Fruit fly (Drosophila melanogaster): Measurements from ENCODE around the gene Slbp.
A peak's percentile ranks its signal among the peaks of the same experiment; 100 is the strongest.

Gene Slbp

DNA sequence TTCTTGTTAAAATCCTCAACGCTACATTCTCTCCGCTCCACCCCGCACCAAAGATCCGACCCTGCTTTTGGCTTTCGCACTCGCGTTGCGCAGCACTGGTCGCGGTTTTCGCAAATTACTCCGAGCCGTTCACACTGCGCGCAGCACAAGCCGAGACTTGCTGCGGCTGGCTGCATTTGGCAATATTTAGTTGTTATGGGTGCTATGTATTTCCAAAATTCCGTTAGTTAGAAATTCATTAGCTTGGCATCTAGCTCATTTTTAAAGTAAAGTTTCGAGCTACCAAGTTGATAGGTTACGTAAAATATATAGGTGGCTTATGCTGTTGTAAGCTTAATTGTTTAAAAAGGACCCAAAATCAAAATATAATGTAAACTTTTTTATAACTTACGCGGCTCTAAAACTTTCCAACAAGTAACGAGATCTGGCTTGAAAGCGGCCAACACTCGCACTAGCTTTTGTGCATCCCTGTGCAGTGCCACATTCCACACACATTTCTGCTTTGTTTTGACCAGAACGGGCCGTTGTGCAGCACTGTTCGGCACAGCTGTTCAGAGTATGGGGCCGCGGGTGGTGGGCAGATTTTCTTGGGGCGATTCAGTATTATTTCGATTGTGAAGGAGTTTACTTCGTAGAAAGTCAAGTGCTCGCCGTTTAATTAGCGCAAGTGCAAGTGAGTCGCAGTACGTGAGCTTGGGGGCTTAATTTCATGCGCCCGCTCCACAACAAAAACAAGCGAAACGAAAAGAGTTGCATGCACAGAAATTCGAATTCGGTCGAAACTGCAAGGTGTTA is 30.1 kb downstream of the Slbp start, which contains the start of the genes yem and Ctl2 (continued):
- peak; percentile 87 for TF ChIP-seq CG13624 (GFP tag; optimal IDR thresholded peaks at IDR 0.05)
- TF ChIP-seq Six4 (GFP tag; optimal IDR thresholded peaks at IDR 0.05), result peak; percentile 42
- peak; percentile 71 for TF ChIP-seq CG13424 (tag; optimal IDR thresholded peaks at IDR 0.05)
- peak; percentile 95 for TF ChIP-seq sens (GFP tag)
- no peak for TF ChIP-seq Optix (GFP tag; IDR thresholded peaks at IDR 0.05)
- TF ChIP-seq Hmx (GFP tag; optimal IDR thresholded peaks at IDR 0.05), result no peak
- TF ChIP-seq pros (GFP tag; optimal IDR thresholded peaks at IDR 0.05), result no peak
- peak; percentile 37 for TF ChIP-seq CG1529 (GFP tag; optimal IDR thresholded peaks at IDR 0.05)
- peak; percentile 77 for TF ChIP-seq CG1792 (GFP tag; optimal IDR thresholded peaks at IDR 0.05)
- no peak for TF ChIP-seq CG17912 (GFP tag; optimal IDR thresholded peaks at IDR 0.05)
- TF ChIP-seq Ets65A (GFP tag), result peak; percentile 99
- no peak for TF ChIP-seq Asciz (GFP tag; optimal IDR thresholded peaks at IDR 0.05)
- TF ChIP-seq sc (optimal IDR thresholded peaks at IDR 0.05), result no peak
- TF ChIP-seq sc (GFP tag; optimal IDR thresholded peaks at IDR 0.05), result peak; percentile 12
- TF ChIP-seq CG2678 (tag; optimal IDR thresholded peaks at IDR 0.05), result peak; percentile 59
- no peak for TF ChIP-seq Fer2 (tag; optimal IDR thresholded peaks at IDR 0.05)
- peak; percentile 23 for TF ChIP-seq Blimp-1 (GFP tag; optimal IDR thresholded peaks at IDR 0.05)
- TF ChIP-seq ken (GFP tag; IDR thresholded peaks at IDR 0.05), result peak; percentile 73
- peak; percentile 36; the same call in 1 of the 2 replicates for TF ChIP-seq CG16779 (GFP tag; IDR thresholded peaks at IDR 0.05)
- peak; percentile 11 for TF ChIP-seq CG17359 (tag; optimal IDR thresholded peaks at IDR 0.05)
- peak; percentile 56 for TF ChIP-seq CG30431 (GFP tag; optimal IDR thresholded peaks at IDR 0.05)
- peak; percentile 11 for TF ChIP-seq Dp (GFP tag; optimal IDR thresholded peaks at IDR 0.05)
- TF ChIP-seq Max (GFP tag; optimal IDR thresholded peaks at IDR 0.05), result peak; percentile 81
- TF ChIP-seq CG31365 (tag; optimal IDR thresholded peaks at IDR 0.05), result peak; percentile 13
- no peak for TF ChIP-seq CG14860 (GFP tag; IDR thresholded peaks at IDR 0.05; ENCODE audit: partially characterized antibody)
- peak; percentile 61 for TF ChIP-seq ewg (GFP tag; optimal IDR thresholded peaks at IDR 0.05)
- TF ChIP-seq CG15514 (GFP tag; optimal IDR thresholded peaks at IDR 0.05), result peak; percentile 38
- TF ChIP-seq CG12155 (GFP tag; optimal IDR thresholded peaks at IDR 0.05), result peak; percentile 83
- no peak for TF ChIP-seq hbn (GFP tag; IDR thresholded peaks at IDR 0.05; ENCODE audit: partially characterized antibody)
- peak; percentile 76 for TF ChIP-seq Hmr (GFP tag; optimal IDR thresholded peaks at IDR 0.05)
- TF ChIP-seq CG16815 (GFP tag; optimal IDR thresholded peaks at IDR 0.05), result peak; percentile 82
- TF ChIP-seq E2f1 (GFP tag; IDR thresholded peaks at IDR 0.05), result peak; percentile 39
- TF ChIP-seq vvl (GFP tag; IDR thresholded peaks at IDR 0.05), result peak; percentile 58; the same call in 1 of the 2 replicates
- TF ChIP-seq CoRest (tag; optimal IDR thresholded peaks at IDR 0.05), result peak; percentile 83
- TF ChIP-seq CG13287 (GFP tag; IDR thresholded peaks at IDR 0.05; ENCODE audit: partially characterized antibody), result peak; percentile 14; the same call in 1 of the 2 replicates
- TF ChIP-seq Dll (GFP tag; IDR thresholded peaks at IDR 0.05; ENCODE audit: partially characterized antibody), result no peak
- TF ChIP-seq Gsc (GFP tag; IDR thresholded peaks at IDR 0.05), result no peak
- no peak for TF ChIP-seq nau (GFP tag; optimal IDR thresholded peaks at IDR 0.05)
- no peak for TF ChIP-seq sna (GFP tag; IDR thresholded peaks at IDR 0.05; ENCODE audit: partially characterized antibody)
- TF ChIP-seq ap (GFP tag; IDR thresholded peaks at IDR 0.05), result no peak
- peak; percentile 75 for TF ChIP-seq phol (tag; optimal IDR thresholded peaks at IDR 0.05)
- peak; percentile 67 for TF ChIP-seq CG9876 (GFP tag; optimal IDR thresholded peaks at IDR 0.05)
- TF ChIP-seq slbo (GFP tag; IDR thresholded peaks at IDR 0.05), result peak; percentile 85
- TF ChIP-seq CG8765 (GFP tag; IDR thresholded peaks at IDR 0.05), result 0 out of 2 replicates have a peak, but pooled peaks have one; percentile 7
- TF ChIP-seq CG2712 (tag; optimal IDR thresholded peaks at IDR 0.05), result peak; percentile 68
- peak; percentile 78 to 97 for TF ChIP-seq crp (GFP tag; optimal IDR thresholded peaks at IDR 0.05)
- peak; percentile 59 for TF ChIP-seq CG7839 (tag; optimal IDR thresholded peaks at IDR 0.05)
- peak; percentile 77 for TF ChIP-seq az2 (GFP tag; optimal IDR thresholded peaks at IDR 0.05)

All from whole organism, embryonic.